Worm (Caenorhabditis elegans): ENCODE results near the gene clec-2.
A peak's percentile ranks its signal among the peaks of the same experiment; 100 is the strongest.

Gene clec-2

DNA sequence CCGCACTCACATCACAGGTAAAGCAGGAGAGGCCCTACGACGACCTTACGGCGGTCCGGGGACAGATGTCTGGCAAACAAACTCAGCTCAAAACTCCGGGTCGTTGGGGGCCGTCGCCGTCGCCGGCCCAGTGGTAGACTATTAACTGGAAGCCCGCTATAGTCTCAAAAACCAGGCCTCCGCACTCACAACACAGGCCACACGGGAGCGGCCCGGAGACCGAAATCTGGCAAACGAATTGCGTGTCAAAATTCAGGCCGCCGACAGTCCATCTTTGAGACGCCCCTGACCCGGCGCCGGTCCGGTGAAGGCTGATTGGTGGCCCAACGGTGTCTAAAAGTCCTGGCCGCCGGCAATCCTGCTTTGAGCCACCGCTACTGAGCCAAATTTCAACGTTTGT, 22.2 kb upstream of the clec-2 start:
- TF ChIP-seq elt-4 (tag; optimal IDR thresholded peaks at IDR 0.05) (peak; percentile 29), C08G9.2 (tag; optimal IDR thresholded peaks at IDR 0.05) (no peak)

ce11 chrII:3044023-3044422, 20.8 kb upstream of the clec-2 start, which contains the start of gene sri-29:
TSS of gene sri-29 (plus strand) at chrII:3044323.
- no peak for TF ChIP-seq ttx-3 (tag; optimal IDR thresholded peaks at IDR 0.05)
- no peak for TF ChIP-seq Y22D7AL.16 (tag; optimal IDR thresholded peaks at IDR 0.05)
- TF ChIP-seq elt-4 (tag; optimal IDR thresholded peaks at IDR 0.05): no peak
- TF ChIP-seq hlh-8 (tag; optimal IDR thresholded peaks at IDR 0.05): no peak
- no peak for TF ChIP-seq tbx-7 (tag; optimal IDR thresholded peaks at IDR 0.05)
- TF ChIP-seq unc-3 (GFP tag; conservative IDR thresholded peaks at IDR 0.05): no peak
- no peak for TF ChIP-seq unc-3 (tag; optimal IDR thresholded peaks at IDR 0.05)
- TF ChIP-seq unc-86 (tag; optimal IDR thresholded peaks at IDR 0.05): no peak
- TF ChIP-seq ceh-30 (tag; optimal IDR thresholded peaks at IDR 0.05): no peak
- TF ChIP-seq gmeb-2 (tag; optimal IDR thresholded peaks at IDR 0.05): no peak
- no peak for TF ChIP-seq syd-9 (tag; optimal IDR thresholded peaks at IDR 0.05)
- no peak for TF ChIP-seq hlh-13 (GFP tag; optimal IDR thresholded peaks at IDR 0.05)
- TF ChIP-seq K09A11.1 (tag; optimal IDR thresholded peaks at IDR 0.05; ENCODE audit: insufficient read depth): no peak
- no peak for TF ChIP-seq fax-1 (tag; optimal IDR thresholded peaks at IDR 0.05)
- no peak for TF ChIP-seq ama-1 (optimal IDR thresholded peaks at IDR 0.05)

ce11 chrII:3043358-3043757, 20.1 kb upstream of the clec-2 start, which contains the start of gene B0454.8:
TSS of gene B0454.8 (minus strand) at chrII:3043458.
- TF ChIP-seq ceh-14 (tag; optimal IDR thresholded peaks at IDR 0.05) (no peak), pha-4 (tag; optimal IDR thresholded peaks at IDR 0.05) (no peak), ceh-9 (tag; optimal IDR thresholded peaks at IDR 0.05) (no peak), ceh-22 (tag; optimal IDR thresholded peaks at IDR 0.05) (no peak), mec-3 (tag; optimal IDR thresholded peaks at IDR 0.05; ENCODE audit: borderline replicate concordance) (no peak), K02D7.2 (tag; optimal IDR thresholded peaks at IDR 0.05) (no peak), che-1 (tag; optimal IDR thresholded peaks at IDR 0.05) (no peak), unc-42 (tag; optimal IDR thresholded peaks at IDR 0.05) (no peak), hlh-6 (tag; optimal IDR thresholded peaks at IDR 0.05) (no peak)

- TF ChIP-seq dmd-4 (tag; optimal IDR thresholded peaks at IDR 0.05; ENCODE audit: borderline replicate concordance) (no peak), ama-1 (optimal IDR thresholded peaks at IDR 0.05) (no peak), hlh-6 (tag; optimal IDR thresholded peaks at IDR 0.05) (no peak), eyg-1 (tag; optimal IDR thresholded peaks at IDR 0.05) (no peak), ceh-19 (GFP tag; optimal IDR thresholded peaks at IDR 0.05) (no peak), odd-2 (tag; optimal IDR thresholded peaks at IDR 0.05) (no peak), fkh-6 (tag; optimal IDR thresholded peaks at IDR 0.05) (no peak), gmeb-2 (tag; optimal IDR thresholded peaks at IDR 0.05) (no peak), fkh-10 (GFP tag; optimal IDR thresholded peaks at IDR 0.05) (no peak), che-1 (tag; optimal IDR thresholded peaks at IDR 0.05) (no peak), K09A11.1 (tag; optimal IDR thresholded peaks at IDR 0.05; ENCODE audit: insufficient read depth) (no peak), nfya-1 (tag; optimal IDR thresholded peaks at IDR 0.05) (no peak), pha-2 (tag; optimal IDR thresholded peaks at IDR 0.05) (no peak), unc-55 (GFP tag; optimal IDR thresholded peaks at IDR 0.05) (no peak), F13H6.1 (tag; optimal IDR thresholded peaks at IDR 0.05) (no peak), ceh-34 (tag; optimal IDR thresholded peaks at IDR 0.05) (no peak), ttx-3 (tag; optimal IDR thresholded peaks at IDR 0.05) (no peak)
Observed at ce11 chrII:3038453-3038909, 15.2 kb upstream of the clec-2 start, which contains the start of the genes B0454.26 and B0454.5. TSS of gene B0454.26 (minus strand) at chrII:3038553. TSS of gene B0454.5 (plus strand) at chrII:3038859.

DNA sequence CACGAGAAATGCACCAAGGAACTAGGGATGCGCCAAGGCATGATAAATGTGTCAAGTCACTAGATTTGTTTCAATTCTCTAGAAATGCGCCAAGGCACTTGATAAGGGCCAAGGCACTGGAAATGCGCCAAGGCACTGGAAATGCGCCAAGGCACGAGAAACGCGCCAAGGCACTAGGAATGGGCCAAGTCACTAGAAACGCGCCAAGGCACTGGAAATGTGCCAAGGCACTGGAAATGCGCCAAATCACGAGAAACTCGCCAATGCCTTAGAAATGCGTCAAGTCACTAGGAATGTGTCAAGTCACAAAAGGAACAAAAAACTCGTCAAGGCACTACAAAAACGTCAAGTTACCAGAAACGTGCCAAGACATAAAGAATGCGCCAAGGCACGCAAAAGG, 13.1 kb upstream of the clec-2 start:
- TF ChIP-seq hlh-15 (tag; optimal IDR thresholded peaks at IDR 0.05) (no peak), ceh-22 (tag; optimal IDR thresholded peaks at IDR 0.05) (no peak), rnt-1 (tag; optimal IDR thresholded peaks at IDR 0.05) (no peak), nhr-11 (tag; optimal IDR thresholded peaks at IDR 0.05) (no peak), fax-1 (tag; optimal IDR thresholded peaks at IDR 0.05) (no peak), ceh-2 (tag; optimal IDR thresholded peaks at IDR 0.05) (peak; percentile 15)
